Worm (Caenorhabditis elegans) whole organism, L2 larva: ENCODE data around the gene sgk-1.

Experiments
- C34F6.9 ChIP-seq: fragments of 150-350 bp; optimal IDR thresholded peaks from 2 replicates; lab custom pipeline; 2014; ENCODE audit warnings: missing biosample characterization, missing genetic modification characterization
- F13H6.1 ChIP-seq: sonication (generic microtip); optimal IDR thresholded peaks from 2 replicates; lab custom pipeline; 2016; ENCODE audit warnings: missing genetic modification characterization, missing compliant biosample characterization
- Y55F3AM.14 ChIP-seq: fragments of 200-800 bp; sonication (Bioruptor generic); optimal IDR thresholded peaks from 2 replicates; lab custom pipeline; 2018; ENCODE audit warnings: mild to moderate bottlenecking, missing genetic modification characterization, missing compliant biosample characterization
- ceh-16 ChIP-seq: fragments of 150-350 bp; optimal IDR thresholded peaks from 2 replicates; lab custom pipeline; 2014; ENCODE audit warnings: missing biosample characterization, missing genetic modification characterization
- ceh-82 ChIP-seq: fragments of 150-350 bp; optimal IDR thresholded peaks from 2 replicates; lab custom pipeline; 2014; ENCODE audit warnings: missing biosample characterization, missing genetic modification characterization
- mbf-1 ChIP-seq: sonication (generic microtip); optimal IDR thresholded peaks from 2 replicates; lab custom pipeline; 2017; ENCODE audit warnings: missing biosample characterization, missing genetic modification characterization
- nhr-11 ChIP-seq: fragments of 150-350 bp; optimal IDR thresholded peaks from 2 replicates; lab custom pipeline; 2014; ENCODE audit warnings: missing biosample characterization, missing genetic modification characterization
- peb-1 ChIP-seq: fragments of 150-350 bp; optimal IDR thresholded peaks from 2 replicates; lab custom pipeline; 2014; ENCODE audit warnings: missing biosample characterization, missing genetic modification characterization
- ztf-11 ChIP-seq: sonication (generic microtip); optimal IDR thresholded peaks from 2 replicates; lab custom pipeline; 2017; ENCODE audit warnings: missing biosample characterization, missing genetic modification characterization
- ztf-4 ChIP-seq: fragments of 150-350 bp; optimal IDR thresholded peaks from 2 replicates; lab custom pipeline; 2014; ENCODE audit warnings: missing biosample characterization, missing genetic modification characterization

sgk-1 gene

ce11 chrX:16205880-16206279 lies 56.0 kb downstream of the sgk-1 start (continued):
- TF ChIP-seq peb-1 (tag; lab: Kevin White, UChicago) (no peak), F13H6.1 (tag; lab: Kevin White, UChicago) (peak; percentile 73), ceh-82 (tag; lab: Kevin White, UChicago) (no peak), mbf-1 (tag; lab: Kevin White, UChicago) (no peak), Y55F3AM.14 (no peak), ztf-4 (tag; lab: Kevin White, UChicago) (peak; percentile 22), ztf-11 (tag; lab: Kevin White, UChicago) (no peak), ceh-16 (tag; lab: Kevin White, UChicago) (no peak), nhr-11 (tag; lab: Kevin White, UChicago) (no peak), C34F6.9 (tag; lab: Kevin White, UChicago) (peak; percentile 74)
